Fruit fly (Drosophila melanogaster): ENCODE data around the gene Cpr67Fa1.

DNA sequence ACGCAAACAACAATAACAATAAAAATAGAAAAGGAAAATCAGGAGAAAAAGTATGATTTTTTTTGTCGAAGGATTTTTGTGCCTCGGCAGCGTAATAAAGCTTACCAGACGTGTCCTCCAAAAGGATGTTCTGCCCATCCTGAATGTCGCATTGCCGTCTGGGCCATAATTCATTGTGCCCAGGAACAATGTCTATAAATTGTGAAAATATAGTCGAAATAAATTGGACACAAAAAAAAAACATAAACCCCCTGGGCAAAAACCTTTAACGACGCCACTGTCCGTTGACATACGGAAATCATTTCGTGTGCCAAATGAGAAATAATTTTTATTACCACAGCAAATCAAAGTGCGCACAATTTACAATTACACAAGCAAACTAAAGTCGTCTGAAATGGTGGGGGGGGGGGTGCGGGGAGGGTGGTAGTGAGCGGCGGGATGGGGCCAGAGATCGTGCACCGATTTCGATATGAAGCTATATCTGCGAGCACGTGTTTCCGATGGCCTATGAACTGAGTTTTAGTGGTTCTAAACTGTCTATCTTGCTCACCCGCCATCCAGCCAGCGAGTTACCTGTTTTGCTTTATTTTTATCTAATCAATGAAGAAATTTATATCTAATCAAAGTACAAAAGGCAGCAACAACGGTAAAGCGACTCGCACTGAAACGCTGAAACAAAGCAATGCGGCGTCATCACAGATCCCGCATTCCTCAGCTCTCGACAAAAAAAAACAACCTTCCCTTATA lies 23.0 kb upstream of the Cpr67Fa1 start:
- TF ChIP-seq CG8478 (optimal IDR thresholded peaks at IDR 0.05) (no peak), CTCF (optimal IDR thresholded peaks at IDR 0.05) (no peak)

Data from S2 (cell line).